Fruit fly (Drosophila melanogaster) whole organism, embryonic: ENCODE data around the gene Crz.

ENCODE experiments used
- ATbp ChIP-seq: fragments of 200-800 bp; sonication (Bioruptor generic); optimal IDR thresholded peaks from 2 replicates; lab custom pipeline; 2017; ENCODE audit warnings: missing biosample characterization, mild to moderate bottlenecking, missing genetic modification characterization, missing genetic modification reagents
- Adf1 ChIP-seq: fragments of 200-800 bp; sonication (Bioruptor generic); IDR thresholded peaks from 2 replicates; pipeline ENCODE4 v1.3.6; 2022; ENCODE audit warnings: missing biosample characterization, missing genetic modification characterization
- Atf3 ChIP-seq: fragments of 200-800 bp; sonication (Bioruptor generic); optimal IDR thresholded peaks from 3 replicates; lab custom pipeline; 2016; ENCODE audit warnings: missing biosample characterization, missing genetic modification characterization
- BEAF-32 ChIP-seq: fragments of 200-800 bp; sonication (Bioruptor generic); optimal IDR thresholded peaks from 3 replicates; lab custom pipeline; 2017; ENCODE audit warnings: missing biosample characterization, missing genetic modification characterization, mild to moderate bottlenecking, moderate library complexity, missing genetic modification reagents
- CG10321 ChIP-seq: fragments of 200-800 bp; sonication (Bioruptor generic); IDR thresholded peaks from 2 replicates; pipeline ENCODE4 v1.3.6; 2022; ENCODE audit warnings: missing biosample characterization, missing genetic modification characterization
- CG11723 ChIP-seq: fragments of 200-800 bp; sonication (Bioruptor generic); optimal IDR thresholded peaks from 2 replicates; lab custom pipeline; 2017; ENCODE audit warnings: missing biosample characterization, mild to moderate bottlenecking, missing genetic modification characterization
- CG12659 ChIP-seq: fragments of 200-800 bp; sonication (Bioruptor generic); optimal IDR thresholded peaks from 3 replicates; lab custom pipeline; 2017; ENCODE audit warnings: mild to moderate bottlenecking, missing biosample characterization, missing genetic modification reagents, missing genetic modification characterization
- CG14050 ChIP-seq: fragments of 200-800 bp; sonication (Bioruptor generic); IDR thresholded peaks from 3 replicates; pipeline ENCODE4 v1.3.6; 2022; ENCODE audit warnings: missing biosample characterization, missing genetic modification characterization
- CG15269 ChIP-seq: fragments of 200-800 bp; sonication (Bioruptor generic); optimal IDR thresholded peaks from 2 replicates; lab custom pipeline; 2018; ENCODE audit warnings: missing biosample characterization, mild to moderate bottlenecking, missing genetic modification characterization, moderate library complexity
- CG1602 ChIP-seq: fragments of 200-800 bp; sonication (Bioruptor generic); optimal IDR thresholded peaks from 3 replicates; lab custom pipeline; 2016; ENCODE audit warnings: missing biosample characterization, missing genetic modification characterization
- CG18599 ChIP-seq: fragments of 200-800 bp; sonication (Bioruptor generic); optimal IDR thresholded peaks from 3 replicates; lab custom pipeline; 2017; ENCODE audit warnings: missing biosample characterization, missing genetic modification characterization, mild to moderate bottlenecking, moderate library complexity, missing genetic modification reagents
- CG31388 ChIP-seq: fragments of 200-800 bp; sonication (Bioruptor generic); optimal IDR thresholded peaks from 2 replicates; lab custom pipeline; 2016; ENCODE audit warnings: missing biosample characterization, missing genetic modification characterization
- CG3281 ChIP-seq: fragments of 200-800 bp; sonication (Bioruptor generic); optimal IDR thresholded peaks from 3 replicates; lab custom pipeline; 2017; ENCODE audit warnings: missing biosample characterization, mild to moderate bottlenecking, missing genetic modification characterization
- CG34422 ChIP-seq: fragments of 200-800 bp; sonication (Bioruptor generic); IDR thresholded peaks from 3 replicates; pipeline ENCODE4 v1.3.6; 2022; ENCODE audit warnings: missing biosample characterization, missing genetic modification characterization
- CG6791 ChIP-seq: fragments of 200-800 bp; sonication (Bioruptor generic); IDR thresholded peaks from 3 replicates; pipeline ENCODE4 v1.3.6; 2022; ENCODE audit warnings: missing biosample characterization, missing genetic modification characterization; ENCODE audit not compliant: partially characterized antibody
- CG7839 ChIP-seq: fragments of 200-800 bp; sonication (Bioruptor generic); optimal IDR thresholded peaks from 3 replicates; lab custom pipeline; 2018; ENCODE audit warnings: missing biosample characterization, mild to moderate bottlenecking, missing genetic modification characterization, moderate library complexity
- Elba2 ChIP-seq: fragments of 200-800 bp; sonication (Bioruptor generic); optimal IDR thresholded peaks from 3 replicates; lab custom pipeline; 2016; ENCODE audit warnings: missing biosample characterization, missing genetic modification characterization
- H2.0 ChIP-seq: fragments of 200-800 bp; sonication (Bioruptor generic); IDR thresholded peaks from 2 replicates; pipeline ENCODE4 v1.3.6; 2022; ENCODE audit warnings: missing biosample characterization, missing genetic modification characterization
- HmgZ ChIP-seq: fragments of 200-800 bp; sonication (Bioruptor generic); optimal IDR thresholded peaks from 2 replicates; lab custom pipeline; 2018; ENCODE audit warnings: missing biosample characterization, mild to moderate bottlenecking, missing genetic modification characterization
- Med ChIP-seq: fragments of 200-800 bp; sonication (Bioruptor generic); peaks from one replicate; lab custom pipeline; 2016; ENCODE audit warnings: missing biosample characterization, missing genetic modification characterization, mild to moderate bottlenecking, inconsistent platforms, moderate library complexity
- Myb ChIP-seq: fragments of 200-800 bp; sonication (Bioruptor generic); optimal IDR thresholded peaks from 2 replicates; lab custom pipeline; 2016; ENCODE audit warnings: missing biosample characterization, missing genetic modification characterization
- NC2α ChIP-seq: fragments of 200-800 bp; sonication (Bioruptor generic); optimal IDR thresholded peaks from 2 replicates; lab custom pipeline; 2016; ENCODE audit warnings: missing biosample characterization, missing genetic modification characterization
- Nf-YB ChIP-seq: fragments of 200-800 bp; sonication (Bioruptor generic); optimal IDR thresholded peaks from 3 replicates; lab custom pipeline; 2019; ENCODE audit warnings: missing biosample characterization, mild to moderate bottlenecking, missing genetic modification characterization, moderate library complexity
- Nf-YC ChIP-seq: fragments of 200-800 bp; optimal IDR thresholded peaks from 3 replicates; lab custom pipeline; 2019; ENCODE audit warnings: missing biosample characterization, mild to moderate bottlenecking, missing genetic modification characterization, moderate library complexity
- Opbp ChIP-seq: fragments of 200-800 bp; sonication (Bioruptor generic); IDR thresholded peaks from 3 replicates; pipeline ENCODE4 v1.3.6; 2022; ENCODE audit warnings: missing biosample characterization, missing genetic modification characterization; ENCODE audit not compliant: partially characterized antibody
- Six4 ChIP-seq: fragments of 200-800 bp; sonication (Bioruptor generic); optimal IDR thresholded peaks from 2 replicates; lab custom pipeline; 2016; ENCODE audit warnings: missing biosample characterization, missing genetic modification characterization
- YL-1 ChIP-seq: fragments of 200-800 bp; sonication (Bioruptor generic); optimal IDR thresholded peaks from 3 replicates; lab custom pipeline; 2017; ENCODE audit warnings: missing biosample characterization, mild to moderate bottlenecking, missing genetic modification characterization
- amos ChIP-seq: fragments of 200-800 bp; sonication (Bioruptor generic); IDR thresholded peaks from 2 replicates; pipeline ENCODE4 v1.3.6; 2022; ENCODE audit warnings: missing biosample characterization, missing genetic modification characterization; ENCODE audit not compliant: partially characterized antibody
- bcd ChIP-seq: fragments of 200-800 bp; sonication (Bioruptor generic); optimal IDR thresholded peaks from 2 replicates; lab custom pipeline; 2017; ENCODE audit warnings: missing biosample characterization, mild to moderate bottlenecking, missing genetic modification characterization
- chm ChIP-seq: fragments of 200-800 bp; sonication (Bioruptor generic); IDR thresholded peaks from 2 replicates; pipeline ENCODE4 v1.3.6; 2022; ENCODE audit warnings: missing biosample characterization, missing genetic modification characterization
- disco-r ChIP-seq: fragments of 200-800 bp; sonication (Bioruptor generic); optimal IDR thresholded peaks from 2 replicates; lab custom pipeline; 2016; ENCODE audit warnings: missing biosample characterization, missing genetic modification characterization
- dmrt11E ChIP-seq: fragments of 200-800 bp; sonication (Bioruptor generic); optimal IDR thresholded peaks from 3 replicates; lab custom pipeline; 2018; ENCODE audit warnings: missing biosample characterization, mild to moderate bottlenecking, missing genetic modification characterization, moderate library complexity
- dmrt99B ChIP-seq: fragments of 200-800 bp; sonication (Bioruptor generic); optimal IDR thresholded peaks from 2 replicates; lab custom pipeline; 2018; ENCODE audit warnings: missing biosample characterization, mild to moderate bottlenecking, missing genetic modification characterization, moderate library complexity
- fd96Cb ChIP-seq: fragments of 200-800 bp; sonication (Bioruptor generic); optimal IDR thresholded peaks from 2 replicates; lab custom pipeline; 2018; ENCODE audit warnings: missing biosample characterization, mild to moderate bottlenecking, missing genetic modification characterization, moderate library complexity
- gce ChIP-seq: fragments of 200-800 bp; sonication (Bioruptor generic); IDR thresholded peaks from 3 replicates; pipeline ENCODE4 v1.3.6; 2022; ENCODE audit warnings: missing biosample characterization, missing genetic modification characterization
- gro ChIP-seq: fragments of 200-800 bp; sonication (Bioruptor generic); optimal IDR thresholded peaks from 2 replicates; lab custom pipeline; 2016; ENCODE audit warnings: missing biosample characterization, missing genetic modification characterization
- gsb ChIP-seq: fragments of 200-800 bp; sonication (Bioruptor generic); IDR thresholded peaks from 2 replicates; pipeline ENCODE4 v1.3.6; 2022; ENCODE audit warnings: missing biosample characterization, missing genetic modification characterization
- kah ChIP-seq: fragments of 200-800 bp; sonication (Bioruptor generic); optimal IDR thresholded peaks from 2 replicates; lab custom pipeline; 2018; ENCODE audit warnings: missing biosample characterization, mild to moderate bottlenecking, missing genetic modification characterization
- klu ChIP-seq: fragments of 200-800 bp; sonication (Bioruptor generic); IDR thresholded peaks from 2 replicates; pipeline ENCODE4 v1.3.6; 2022; ENCODE audit warnings: missing biosample characterization, missing genetic modification characterization
- lmd ChIP-seq: fragments of 200-800 bp; sonication (Bioruptor generic); IDR thresholded peaks from 2 replicates; pipeline ENCODE4 v1.3.6; 2022; ENCODE audit warnings: missing biosample characterization, missing genetic modification characterization
- mirr ChIP-seq: fragments of 200-800 bp; sonication (Bioruptor generic); optimal IDR thresholded peaks from 3 replicates; lab custom pipeline; 2018; ENCODE audit warnings: missing biosample characterization, mild to moderate bottlenecking, missing genetic modification characterization
- pan ChIP-seq, 4 experiments: fragments of >200 bp in 3 of 4; fragments of 200-800 bp in 1 of 4; sonication (Bioruptor generic) in 1 of 4; optimal IDR thresholded peaks in 3 of 4; IDR thresholded peaks in 1 of 4; 2 replicates each; pipeline versions ENCODE4 v1.3.6 to Lab custom; 2017 to 2022; ENCODE audit warnings: missing biosample characterization in 2 of 4, missing genetic modification characterization in 2 of 4, mixed read lengths in 1 of 4
- pb ChIP-seq: fragments of 200-800 bp; sonication (Bioruptor generic); optimal IDR thresholded peaks from 3 replicates; lab custom pipeline; 2016; ENCODE audit warnings: missing biosample characterization, missing genetic modification characterization
- sc ChIP-seq, 3 experiments: fragments of >200 bp in 2 of 3; fragments of 200-800 bp in 1 of 3; sonication (Bioruptor generic) in 1 of 3; optimal IDR thresholded peaks; 2 replicates in 2 of 3; 3 replicates in 1 of 3; lab custom pipeline; 2017; ENCODE audit warnings: mild to moderate bottlenecking in 1 of 3, missing biosample characterization in 1 of 3, missing genetic modification characterization in 1 of 3, missing genetic modification reagents in 1 of 3
- shn ChIP-seq: fragments of 200-800 bp; sonication (Bioruptor generic); optimal IDR thresholded peaks from 3 replicates; lab custom pipeline; 2016; ENCODE audit warnings: missing biosample characterization, missing genetic modification characterization
- so ChIP-seq: fragments of 200-800 bp; sonication (Bioruptor generic); IDR thresholded peaks from 3 replicates; pipeline ENCODE4 v1.3.6; 2022; ENCODE audit warnings: missing biosample characterization, missing genetic modification characterization
- sr ChIP-seq: fragments of 200-800 bp; sonication (Bioruptor generic); IDR thresholded peaks from 3 replicates; pipeline ENCODE4 v1.3.6; 2022; ENCODE audit warnings: missing biosample characterization, missing genetic modification characterization
- vnd ChIP-seq: fragments of 200-800 bp; sonication (Bioruptor generic); IDR thresholded peaks from 3 replicates; pipeline ENCODE4 v1.3.6; 2022; ENCODE audit warnings: missing biosample characterization, missing genetic modification characterization; ENCODE audit not compliant: partially characterized antibody
- z ChIP-seq: fragments of 200-800 bp; sonication (Bioruptor generic); IDR thresholded peaks from 3 replicates; pipeline ENCODE4 v1.3.6; 2022; ENCODE audit warnings: missing biosample characterization, missing genetic modification characterization
- zfh1 ChIP-seq: fragments of 200-800 bp; sonication (Bioruptor generic); IDR thresholded peaks from 3 replicates; pipeline ENCODE4 v1.3.6; 2022; ENCODE audit warnings: missing biosample characterization, missing genetic modification characterization

The Crz gene

DNA sequence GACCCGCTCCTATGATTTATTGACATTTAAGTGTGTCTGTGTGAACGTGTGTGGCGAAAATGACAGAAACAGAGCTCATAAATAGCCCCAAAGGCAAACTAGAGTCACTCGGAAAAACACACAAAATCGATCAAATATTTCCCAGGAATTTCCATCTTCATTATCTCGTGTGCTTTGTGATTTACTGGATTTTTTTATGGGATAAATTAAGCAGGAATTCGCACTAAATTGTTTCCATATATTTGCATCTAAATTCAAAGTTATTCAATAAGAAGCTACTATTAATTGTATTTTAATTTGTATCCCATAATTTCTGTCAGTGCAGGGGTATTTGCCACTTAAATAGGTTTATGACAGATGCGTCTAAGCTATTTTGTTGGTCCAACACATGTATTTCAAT lies 18.1 kb downstream of the Crz start (continued):
- TF ChIP-seq pan (optimal IDR thresholded peaks at IDR 0.05; lab: Kevin White, UChicago) (no peak), pan (GFP tag; optimal IDR thresholded peaks at IDR 0.05 in 1 of 2, IDR thresholded peaks at IDR 0.05 in 1 of 2) (peak in 1 of 2 experiments; percentile 56), CG3281 (GFP tag; lab: Kevin White, UChicago) (no peak), shn (GFP tag; lab: Kevin White, UChicago) (no peak), NC2α (GFP tag; lab: Kevin White, UChicago) (no peak), kah (GFP tag; lab: Kevin White, UChicago) (no peak), vnd (no peak), YL-1 (GFP tag; lab: Kevin White, UChicago) (no peak), Myb (GFP tag; lab: Kevin White, UChicago) (no peak), disco-r (GFP tag; lab: Kevin White, UChicago) (no peak), dmrt11E (tag; lab: Kevin White, UChicago) (peak; percentile 14), CG31388 (no peak), fd96Cb (peak; percentile 19), HmgZ (tag; lab: Kevin White, UChicago) (no peak), Med (GFP tag; lab: Kevin White, UChicago) (peak; percentile 73), zfh1 (GFP tag; lab: Robert Waterston, UW) (no peak), BEAF-32 (no peak), bcd (peak; percentile 12), CG11723 (GFP tag; lab: Kevin White, UChicago) (no peak), CG18599 (GFP tag; lab: Kevin White, UChicago) (peak; percentile 43), CG7839 (tag; lab: Kevin White, UChicago) (peak; percentile 46), ATbp (peak; percentile 15), dmrt99B (peak; percentile 47)

- TF ChIP-seq H2.0: no peak
- no peak for TF ChIP-seq vnd
- no peak for TF ChIP-seq mirr (GFP tag; lab: Kevin White, UChicago)
- TF ChIP-seq Nf-YC (tag; lab: Kevin White, UChicago): peak; percentile 93
- no peak for TF ChIP-seq amos
- TF ChIP-seq gce: no peak
- TF ChIP-seq Six4 (GFP tag; lab: Kevin White, UChicago): no peak
- TF ChIP-seq pan (optimal IDR thresholded peaks at IDR 0.05; lab: Kevin White, UChicago): no peak
- peak in 1 of 2 experiments; percentile 22 for TF ChIP-seq pan (GFP tag; optimal IDR thresholded peaks at IDR 0.05 in 1 of 2, IDR thresholded peaks at IDR 0.05 in 1 of 2)
- TF ChIP-seq CG34422 (GFP tag; lab: Robert Waterston, UW): no peak
- TF ChIP-seq sc (optimal IDR thresholded peaks at IDR 0.05; lab: Kevin White, UChicago): no peak
- TF ChIP-seq sc (GFP tag; optimal IDR thresholded peaks at IDR 0.05; lab: Kevin White, UChicago): no peak
- TF ChIP-seq pb (GFP tag; lab: Kevin White, UChicago): no peak
- TF ChIP-seq Atf3 (GFP tag; lab: Kevin White, UChicago): no peak
- TF ChIP-seq CG1602 (GFP tag; lab: Kevin White, UChicago): no peak
- no peak for TF ChIP-seq CG14050 (GFP tag; lab: Robert Waterston, UW)
- no peak for TF ChIP-seq CG12659 (GFP tag; lab: Kevin White, UChicago)
- TF ChIP-seq sr (GFP tag; lab: Robert Waterston, UW): 0 out of 3 replicates have a peak, but pooled peaks have one; percentile 48
- TF ChIP-seq so (GFP tag; lab: Robert Waterston, UW): 0 out of 3 replicates have a peak, but pooled peaks have one; percentile 19
- TF ChIP-seq CG15269: no peak
- TF ChIP-seq gsb (GFP tag; lab: Robert Waterston, UW): no peak
- no peak for TF ChIP-seq chm (GFP tag; lab: Robert Waterston, UW)
- TF ChIP-seq Adf1: peak; percentile 57
- TF ChIP-seq Nf-YB: peak; percentile 81
- TF ChIP-seq gro (GFP tag; lab: Kevin White, UChicago): no peak
- no peak for TF ChIP-seq klu
- TF ChIP-seq Elba2: no peak
- peak; percentile 74 for TF ChIP-seq CG10321 (GFP tag; lab: Robert Waterston, UW)
- no peak for TF ChIP-seq CG6791 (GFP tag; lab: Robert Waterston, UW)
- no peak for TF ChIP-seq lmd (GFP tag; lab: Robert Waterston, UW)
- TF ChIP-seq z (GFP tag; lab: Robert Waterston, UW): peak; percentile 51; the same call in 1 of the 3 replicates
- no peak for TF ChIP-seq Opbp (GFP tag; lab: Robert Waterston, UW)
Measured at dm6 chr3R:14335504-14335903, 20.9 kb downstream of the Crz start.
